Fruit fly (Drosophila melanogaster): ENCODE data around the gene Spn88Eb.

DNA sequence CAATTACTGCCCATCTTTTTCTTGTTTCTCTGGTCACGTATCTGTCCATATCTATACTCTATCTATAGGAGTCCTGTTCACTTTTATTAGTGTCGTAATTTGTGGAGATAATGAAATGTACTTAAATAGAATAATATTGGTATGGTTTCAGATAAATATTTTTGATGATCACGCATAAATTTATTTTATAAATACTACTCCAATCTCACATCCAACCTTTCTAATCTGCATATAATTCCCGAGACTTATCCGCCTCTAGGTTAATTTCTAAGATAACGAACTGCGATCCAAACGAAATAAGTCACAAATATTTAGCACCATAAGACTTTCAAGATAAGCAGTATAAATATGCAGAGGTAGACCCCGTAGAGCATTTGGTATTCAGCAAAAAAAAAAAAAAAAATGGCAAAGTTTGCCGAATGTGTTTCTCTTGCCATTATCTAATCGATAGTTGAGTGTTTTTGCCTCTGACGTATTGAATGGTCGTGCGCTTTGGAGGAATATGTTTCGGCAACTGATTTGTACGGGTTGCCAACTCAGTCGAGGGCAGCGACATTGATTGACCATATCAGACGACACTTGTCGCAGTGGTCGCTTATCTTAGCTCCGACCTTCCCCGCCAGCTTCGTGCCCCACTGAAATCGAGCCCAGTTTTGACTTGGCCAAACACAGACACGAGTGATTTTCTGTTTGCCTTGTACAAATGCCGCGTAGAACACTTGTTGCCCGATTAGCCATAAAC lies 10.3 kb downstream of the Spn88Eb start:
- TF ChIP-seq h (optimal IDR thresholded peaks at IDR 0.05): no peak
- TF ChIP-seq psq (optimal IDR thresholded peaks at IDR 0.05): no peak
- no peak for TF ChIP-seq ttk (optimal IDR thresholded peaks at IDR 0.05)
- TF ChIP-seq insv (optimal IDR thresholded peaks at IDR 0.05): no peak
- TF ChIP-seq Sin3A (optimal IDR thresholded peaks at IDR 0.05): no peak
